Worm (Caenorhabditis elegans): ENCODE data around the gene nhr-136.

ce11 chrV:12150607-12151006, 43.7 kb downstream of the nhr-136 start, which contains the start of gene che-11:
- TF ChIP-seq zag-1 (tag; optimal IDR thresholded peaks at IDR 0.05) (no peak), blmp-1 (tag; optimal IDR thresholded peaks at IDR 0.05; ENCODE audit: insufficient read depth) (no peak), unc-39 (tag; optimal IDR thresholded peaks at IDR 0.05) (no peak), nhr-11 (tag; optimal IDR thresholded peaks at IDR 0.05) (no peak), mab-5 (tag; optimal IDR thresholded peaks at IDR 0.05) (no peak), nhr-237 (tag; optimal IDR thresholded peaks at IDR 0.05) (no peak), elt-3 (tag; optimal IDR thresholded peaks at IDR 0.05) (no peak), ama-1 (optimal IDR thresholded peaks at IDR 0.05) (no peak), elt-1 (tag; optimal IDR thresholded peaks at IDR 0.05) (no peak), C34F6.9 (tag; optimal IDR thresholded peaks at IDR 0.05) (no peak), snpc-4 (tag; optimal IDR thresholded peaks at IDR 0.05) (no peak), lsy-2 (tag; optimal IDR thresholded peaks at IDR 0.05) (no peak)

All from whole organism, L2 larva.